Worm (Caenorhabditis elegans): ENCODE data around the gene W10G11.2.

W10G11.2 gene

ce11 chrII:3561561-3561960 lies at the start of gene W10G11.2:
Gene W10G11.2, minus strand, starts transcription at chrII:3561661.
- TF ChIP-seq ceh-16 (tag; optimal IDR thresholded peaks at IDR 0.05): no peak
- no peak for TF ChIP-seq ceh-82 (tag; optimal IDR thresholded peaks at IDR 0.05)
- no peak for TF ChIP-seq ztf-11 (tag; optimal IDR thresholded peaks at IDR 0.05)
- no peak for TF ChIP-seq nfya-1 (tag; optimal IDR thresholded peaks at IDR 0.05; ENCODE audit: insufficient read depth)
- no peak for TF ChIP-seq zag-1 (tag; optimal IDR thresholded peaks at IDR 0.05)
- no peak for TF ChIP-seq nhr-76 (tag; optimal IDR thresholded peaks at IDR 0.05)
- no peak for TF ChIP-seq fkh-10 (GFP tag; optimal IDR thresholded peaks at IDR 0.05)
- TF ChIP-seq ceh-28 (tag; optimal IDR thresholded peaks at IDR 0.05): no peak
- TF ChIP-seq aly-2 (tag; optimal IDR thresholded peaks at IDR 0.05): no peak
- TF ChIP-seq pha-4 (tag; optimal IDR thresholded peaks at IDR 0.05): no peak
- TF ChIP-seq ztf-4 (tag; optimal IDR thresholded peaks at IDR 0.05): no peak
- no peak for TF ChIP-seq lin-39 (tag; optimal IDR thresholded peaks at IDR 0.05)
- TF ChIP-seq sea-2 (GFP tag; optimal IDR thresholded peaks at IDR 0.05): no peak
- TF ChIP-seq nhr-28 (tag; optimal IDR thresholded peaks at IDR 0.05): no peak
- TF ChIP-seq lsy-12 (tag; optimal IDR thresholded peaks at IDR 0.05): no peak
- TF ChIP-seq ceh-9 (tag; optimal IDR thresholded peaks at IDR 0.05): no peak
- no peak for TF ChIP-seq nhr-237 (tag; optimal IDR thresholded peaks at IDR 0.05)
- TF ChIP-seq jun-1 (tag; optimal IDR thresholded peaks at IDR 0.05): no peak
- no peak for TF ChIP-seq daf-12 (tag; optimal IDR thresholded peaks at IDR 0.05)

DNA sequence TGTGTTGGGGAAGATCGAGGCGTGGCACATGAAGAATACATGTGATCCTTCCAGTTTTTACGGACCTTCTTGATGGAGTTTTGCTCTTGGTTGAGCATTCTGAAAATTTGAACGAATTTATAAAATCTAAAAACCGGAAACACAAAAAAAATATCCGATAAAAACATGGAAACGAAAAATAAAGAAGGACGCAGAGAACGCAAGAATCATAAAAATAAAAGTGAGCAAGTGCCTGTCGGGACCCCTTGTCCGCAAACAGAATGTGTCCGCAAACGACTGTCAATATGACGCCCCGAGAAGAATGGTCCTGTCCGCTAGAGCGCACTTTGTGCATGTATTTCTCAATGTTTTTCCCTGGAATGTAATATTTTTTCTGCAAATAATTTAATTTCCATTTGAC lies 48.3 kb upstream of the W10G11.2 start, which contains the start of gene Y49F6A.5:
Gene Y49F6A.5 (minus strand): TSS at position 101 of the 400 bp plus-strand sequence.
- TF ChIP-seq eor-1 (tag; optimal IDR thresholded peaks at IDR 0.05) (no peak), ztf-4 (tag; optimal IDR thresholded peaks at IDR 0.05) (no peak), fkh-2 (tag; optimal IDR thresholded peaks at IDR 0.05) (no peak), nhr-77 (tag; optimal IDR thresholded peaks at IDR 0.05) (no peak), hmg-11 (tag; optimal IDR thresholded peaks at IDR 0.05) (no peak), nhr-25 (tag; optimal IDR thresholded peaks at IDR 0.05) (no peak), aly-2 (tag; optimal IDR thresholded peaks at IDR 0.05) (no peak), unc-39 (tag; optimal IDR thresholded peaks at IDR 0.05) (no peak), egl-5 (tag; optimal IDR thresholded peaks at IDR 0.05) (no peak)

ce11 chrII:3604578-3604977 lies 43.1 kb upstream of the W10G11.2 start:
- TF ChIP-seq nhr-23 (tag; optimal IDR thresholded peaks at IDR 0.05) (no peak), hmg-11 (tag; optimal IDR thresholded peaks at IDR 0.05) (no peak), elt-1 (tag; optimal IDR thresholded peaks at IDR 0.05) (no peak), pqm-1 (tag; optimal IDR thresholded peaks at IDR 0.05) (no peak), ama-1 (optimal IDR thresholded peaks at IDR 0.05) (no peak), ztf-4 (tag; optimal IDR thresholded peaks at IDR 0.05) (no peak), ceh-16 (tag; optimal IDR thresholded peaks at IDR 0.05) (no peak), sea-2 (GFP tag; optimal IDR thresholded peaks at IDR 0.05) (no peak), nhr-77 (tag; optimal IDR thresholded peaks at IDR 0.05) (no peak), nfya-1 (tag; optimal IDR thresholded peaks at IDR 0.05; ENCODE audit: insufficient read depth) (no peak), fos-1 (tag; optimal IDR thresholded peaks at IDR 0.05) (no peak), nhr-43 (tag; optimal IDR thresholded peaks at IDR 0.05; ENCODE audit: poor library complexity, severe bottlenecking) (no peak), snpc-4 (tag; optimal IDR thresholded peaks at IDR 0.05) (no peak), zag-1 (tag; optimal IDR thresholded peaks at IDR 0.05) (no peak)

DNA sequence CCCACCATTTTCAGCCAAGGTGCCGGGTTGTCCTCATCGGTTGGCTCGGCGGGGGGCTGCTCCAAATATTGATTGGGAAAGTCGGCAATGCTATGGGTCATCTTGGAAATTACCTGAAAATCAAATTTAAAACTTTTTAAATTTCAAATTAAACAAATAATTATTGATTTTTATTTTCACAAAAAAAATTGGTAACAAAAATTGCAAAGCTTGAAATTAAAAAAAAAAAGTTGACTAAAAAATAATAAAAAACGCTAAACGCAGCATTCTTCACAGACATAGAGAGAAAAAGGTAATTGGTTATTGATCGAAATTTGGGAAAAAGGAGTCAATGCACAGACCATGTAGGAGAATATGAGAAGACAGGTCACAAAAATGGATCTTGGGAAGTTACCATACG lies 37.3 kb upstream of the W10G11.2 start, which contains the start of gene Y49F6A.11:
Gene Y49F6A.11 (minus strand): TSS at position 101 of the 400 bp plus-strand sequence.
- TF ChIP-seq mdl-1 (tag; optimal IDR thresholded peaks at IDR 0.05) (no peak), R02D3.7 (tag; optimal IDR thresholded peaks at IDR 0.05) (no peak), nhr-67 (tag; optimal IDR thresholded peaks at IDR 0.05) (no peak), tbx-2 (tag; optimal IDR thresholded peaks at IDR 0.05) (no peak), elt-2 (tag; optimal IDR thresholded peaks at IDR 0.05) (no peak), fkh-10 (GFP tag; optimal IDR thresholded peaks at IDR 0.05) (no peak), ceh-9 (tag; optimal IDR thresholded peaks at IDR 0.05) (no peak), hmg-11 (tag; optimal IDR thresholded peaks at IDR 0.05) (no peak), nfya-1 (tag; optimal IDR thresholded peaks at IDR 0.05; ENCODE audit: insufficient read depth) (no peak), egl-27 (tag; optimal IDR thresholded peaks at IDR 0.05) (no peak), nhr-28 (tag; optimal IDR thresholded peaks at IDR 0.05) (no peak), unc-39 (tag; optimal IDR thresholded peaks at IDR 0.05) (no peak), lin-15B (tag; optimal IDR thresholded peaks at IDR 0.05) (no peak), nhr-12 (tag; optimal IDR thresholded peaks at IDR 0.05) (no peak), zag-1 (tag; optimal IDR thresholded peaks at IDR 0.05) (no peak), nhr-25 (tag; optimal IDR thresholded peaks at IDR 0.05) (no peak), sea-2 (GFP tag; optimal IDR thresholded peaks at IDR 0.05) (no peak)

Data from whole organism, L3 larva.